Worm (Caenorhabditis elegans): ENCODE data around the gene col-146.

The col-146 gene

DNA sequence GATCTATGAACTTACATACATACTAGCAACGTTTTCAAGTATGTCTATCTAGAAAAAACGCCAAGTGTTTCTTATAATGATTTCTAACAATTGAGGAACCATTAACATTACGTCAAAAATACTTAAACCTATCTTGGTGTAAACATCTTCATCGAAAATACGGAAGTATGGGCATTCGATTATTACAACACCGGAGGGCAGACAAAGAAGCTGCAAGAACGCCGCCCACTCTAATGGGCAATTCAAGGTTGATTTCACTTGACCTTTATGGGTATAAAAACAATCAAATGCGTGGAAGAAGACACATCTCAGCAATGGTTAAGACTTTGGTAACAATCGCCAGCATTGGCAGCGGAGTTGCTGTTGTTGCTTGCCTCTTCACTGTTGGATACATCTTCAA lies at the start of gene col-146:
TSS of gene col-146 (plus strand) at position 301 of the 400 bp plus-strand sequence.
- no peak for TF ChIP-seq elt-4 (tag; optimal IDR thresholded peaks at IDR 0.05)
- TF ChIP-seq odd-2 (tag; optimal IDR thresholded peaks at IDR 0.05): no peak
- no peak for TF ChIP-seq sox-4 (tag; optimal IDR thresholded peaks at IDR 0.05)
- no peak for TF ChIP-seq unc-55 (GFP tag; optimal IDR thresholded peaks at IDR 0.05)
- TF ChIP-seq hlh-6 (tag; optimal IDR thresholded peaks at IDR 0.05): no peak
- no peak for TF ChIP-seq npax-4 (tag; optimal IDR thresholded peaks at IDR 0.05)
- TF ChIP-seq C08G9.2 (tag; optimal IDR thresholded peaks at IDR 0.05): no peak
- TF ChIP-seq unc-86 (tag; optimal IDR thresholded peaks at IDR 0.05): no peak
- TF ChIP-seq eyg-1 (tag; optimal IDR thresholded peaks at IDR 0.05): no peak

DNA sequence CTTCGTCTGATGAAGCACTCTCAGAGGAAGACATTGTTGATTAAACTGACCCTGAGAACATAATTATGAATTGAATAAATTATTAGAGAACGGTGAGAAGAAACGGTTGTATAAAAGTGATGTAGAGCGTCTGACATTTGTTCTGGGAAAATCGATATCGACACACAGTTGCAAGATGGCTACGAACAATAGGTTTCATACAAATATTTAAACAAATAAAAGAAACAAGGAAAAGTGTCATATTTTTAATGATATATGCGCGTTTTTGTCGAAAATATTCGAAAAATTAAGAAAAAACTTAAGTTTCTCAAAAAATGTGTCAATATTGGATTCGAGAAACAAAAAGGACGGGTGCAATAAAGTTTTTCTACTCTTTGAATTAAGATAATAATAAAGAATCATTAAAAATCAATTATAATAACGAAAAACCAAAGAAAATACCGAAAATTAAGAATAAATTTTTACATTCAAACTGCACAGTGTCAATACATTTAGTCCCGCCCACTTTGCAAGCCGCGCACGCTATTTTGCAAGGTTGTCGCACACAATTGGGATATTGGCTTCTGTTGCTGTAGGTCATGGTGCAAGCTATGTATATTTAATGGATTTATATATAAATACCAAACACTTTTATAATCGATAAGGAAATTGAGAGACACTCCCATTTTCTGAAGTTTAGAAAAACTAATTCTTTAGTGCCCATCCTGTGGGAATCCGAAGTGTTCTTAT lies 47.0 kb upstream of the col-146 start, which contains the start of gene rtfo-1:
TSS of gene rtfo-1 (minus strand) at position 51 of the 729 bp plus-strand sequence.
- TF ChIP-seq odd-2 (tag; optimal IDR thresholded peaks at IDR 0.05) (peak; percentile 61), npax-4 (tag; optimal IDR thresholded peaks at IDR 0.05) (no peak), T23F11.4 (GFP tag; optimal IDR thresholded peaks at IDR 0.05) (peak; percentile 42), nfya-1 (tag; optimal IDR thresholded peaks at IDR 0.05) (peak; percentile 72), ceh-48 (tag; optimal IDR thresholded peaks at IDR 0.05) (peak; percentile 27), ceh-22 (tag; optimal IDR thresholded peaks at IDR 0.05) (no peak), ceh-24 (tag; optimal IDR thresholded peaks at IDR 0.05) (no peak), fkh-6 (tag; optimal IDR thresholded peaks at IDR 0.05) (peak; percentile 13), pat-9 (tag; optimal IDR thresholded peaks at IDR 0.05) (no peak), K09A11.1 (tag; optimal IDR thresholded peaks at IDR 0.05; ENCODE audit: insufficient read depth) (peak; percentile 75), gmeb-2 (tag; optimal IDR thresholded peaks at IDR 0.05) (peak; percentile 12), hlh-8 (tag; optimal IDR thresholded peaks at IDR 0.05) (peak; percentile 2), ceh-19 (GFP tag; optimal IDR thresholded peaks at IDR 0.05) (peak; percentile 55), tbx-2 (tag; optimal IDR thresholded peaks at IDR 0.05) (peak; percentile 46), pqm-1 (tag; optimal IDR thresholded peaks at IDR 0.05) (no peak), fax-1 (tag; optimal IDR thresholded peaks at IDR 0.05) (peak; percentile 38), ceh-2 (tag; optimal IDR thresholded peaks at IDR 0.05) (peak; percentile 57), madf-2 (tag; optimal IDR thresholded peaks at IDR 0.05) (peak; percentile 30), ttx-3 (tag; optimal IDR thresholded peaks at IDR 0.05) (peak; percentile 46), che-1 (tag; optimal IDR thresholded peaks at IDR 0.05) (peak; percentile 44), ceh-31 (tag; optimal IDR thresholded peaks at IDR 0.05) (peak; percentile 51), ceh-34 (tag; optimal IDR thresholded peaks at IDR 0.05) (peak; percentile 24), sox-4 (tag; optimal IDR thresholded peaks at IDR 0.05) (peak; percentile 60), ceh-14 (tag; optimal IDR thresholded peaks at IDR 0.05) (peak; percentile 59), C38D4.7 (GFP tag; optimal IDR thresholded peaks at IDR 0.05) (peak; percentile 43), nhr-232 (tag; optimal IDR thresholded peaks at IDR 0.05) (no peak), pha-2 (tag; optimal IDR thresholded peaks at IDR 0.05) (peak; percentile 61), elt-2 (tag; optimal IDR thresholded peaks at IDR 0.05) (peak; percentile 79), lin-11 (tag; optimal IDR thresholded peaks at IDR 0.05) (peak; percentile 32), syd-9 (tag; optimal IDR thresholded peaks at IDR 0.05) (peak; percentile 14), hlh-15 (tag; optimal IDR thresholded peaks at IDR 0.05) (no peak), zip-5 (tag; optimal IDR thresholded peaks at IDR 0.05) (peak; percentile 53), ahr-1 (tag; optimal IDR thresholded peaks at IDR 0.05) (peak; percentile 28), pag-3 (tag; optimal IDR thresholded peaks at IDR 0.05; ENCODE audit: borderline replicate concordance) (no peak), ref-2 (tag; optimal IDR thresholded peaks at IDR 0.05) (peak; percentile 11), pax-1 (tag; optimal IDR thresholded peaks at IDR 0.05) (no peak)
